1 worm cellular context compared by ENCODE assay signal in genomic region chrIII:3991362-3991761, ce11.
TF ChIP-seq lines count a peak whose summit lies in the region.

No protein-coding gene starts in this region.

TF ChIP-seq in whole organism, L1 larva, 84 proteins besides CTCF, POLR2A, EP300 and RAD21 (continued from another document):
- TF ChIP-seq lin-35 (GFP tag; optimal IDR thresholded peaks at IDR 0.05; lab: Kevin White, UChicago): no peak
- TF ChIP-seq Y116A8C.19 (tag; optimal IDR thresholded peaks at IDR 0.05; lab: Kevin White, UChicago; ENCODE audit: borderline replicate concordance): no peak
- no peak for TF ChIP-seq ceh-82 (tag; optimal IDR thresholded peaks at IDR 0.05; lab: Kevin White, UChicago)
- TF ChIP-seq nhr-237 (tag; optimal IDR thresholded peaks at IDR 0.05; lab: Kevin White, UChicago): no peak
